Worm (Caenorhabditis elegans) whole organism, L1 larva: ENCODE measurements around the gene msp-51.
"Not testable (repeated sequence)": the region's sequence is repeated elsewhere in the genome, so short reads cannot be mapped to it uniquely, and the experiment has no call there.

ENCODE experiments used
- blmp-1 ChIP-seq: fragments of 150-350 bp; optimal IDR thresholded peaks from 2 replicates; lab custom pipeline; 2014; ENCODE audit warnings: missing biosample characterization, missing genetic modification characterization
- ceh-82 ChIP-seq, 3 experiments: fragments of 150-350 bp in 1 of 3; sonication (generic microtip) in 2 of 3; optimal IDR thresholded peaks; 2 replicates each; lab custom pipeline; 2014 to 2017; ENCODE audit warnings: missing biosample characterization in 3 of 3, missing genetic modification characterization in 3 of 3
- elt-2 ChIP-seq: sonication (generic microtip); optimal IDR thresholded peaks from 2 replicates; lab custom pipeline; 2016; ENCODE audit warnings: missing genetic modification characterization, mild to moderate bottlenecking, inconsistent platforms, missing compliant biosample characterization, missing genetic modification reagents
- mdl-1 ChIP-seq, 2 experiments: fragments of 150-350 bp; optimal IDR thresholded peaks; 2 replicates each; lab custom pipeline; 2014 to 2017; ENCODE audit warnings: missing biosample characterization in 2 of 2, missing genetic modification characterization in 2 of 2, inconsistent platforms in 1 of 2
- nhr-11 ChIP-seq: fragments of 150-350 bp; optimal IDR thresholded peaks from 2 replicates; lab custom pipeline; 2014; ENCODE audit warnings: missing biosample characterization, missing genetic modification characterization
- nhr-237 ChIP-seq: fragments of 150-350 bp; optimal IDR thresholded peaks from 2 replicates; lab custom pipeline; 2014; ENCODE audit warnings: missing biosample characterization, missing genetic modification characterization
- pax-3 ChIP-seq: fragments of 200-800 bp; sonication (Bioruptor generic); optimal IDR thresholded peaks from 2 replicates; lab custom pipeline; 2018; ENCODE audit warnings: mild to moderate bottlenecking, missing genetic modification characterization, moderate library complexity, missing compliant biosample characterization

ce11 chrIV:5295240-5295639 lies at the start of gene msp-51:
- not testable (repeated sequence) for TF ChIP-seq blmp-1 (tag; lab: Kevin White, UChicago); nhr-237; nhr-11 (tag; lab: Kevin White, UChicago); mdl-1 (tag; optimal IDR thresholded peaks at IDR 0.05; lab: Kevin White, UChicago); pax-3 (tag; lab: Kevin White, UChicago); elt-2 (tag; lab: Kevin White, UChicago); ceh-82 (tag; optimal IDR thresholded peaks at IDR 0.05; lab: Kevin White, UChicago)
